Worm (Caenorhabditis elegans): ENCODE results near the gene F35C8.8.

The F35C8.8 gene

DNA sequence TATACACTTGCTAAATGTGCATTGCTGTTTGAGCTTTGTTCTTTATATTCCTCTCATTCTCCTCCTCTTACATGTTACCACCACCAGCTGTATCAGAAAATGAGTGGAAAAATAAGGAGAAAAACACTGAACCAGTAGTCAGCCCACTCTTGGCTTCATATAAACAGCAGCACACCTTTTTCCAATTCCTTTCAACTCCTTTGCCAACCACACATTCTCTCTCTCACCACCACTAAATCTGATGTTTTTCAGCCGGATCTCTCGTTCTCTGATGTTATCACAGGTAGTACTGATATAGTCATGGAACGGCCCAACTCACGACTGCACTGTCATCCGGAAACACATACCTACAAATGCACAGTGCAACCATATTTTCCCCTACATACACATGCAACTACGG, 14.1 kb upstream of the F35C8.8 start, which contains the start of gene kcnl-3:
Gene kcnl-3, plus strand, starts transcription at position 301 of the 400 bp plus-strand sequence.
- TF ChIP-seq sea-1 (GFP tag; conservative IDR thresholded peaks at IDR 0.05) (no peak), ceh-36 (tag; optimal IDR thresholded peaks at IDR 0.05) (no peak), F13C5.2 (tag; optimal IDR thresholded peaks at IDR 0.05) (no peak), hmg-4 (GFP tag; optimal IDR thresholded peaks at IDR 0.05) (no peak)

DNA sequence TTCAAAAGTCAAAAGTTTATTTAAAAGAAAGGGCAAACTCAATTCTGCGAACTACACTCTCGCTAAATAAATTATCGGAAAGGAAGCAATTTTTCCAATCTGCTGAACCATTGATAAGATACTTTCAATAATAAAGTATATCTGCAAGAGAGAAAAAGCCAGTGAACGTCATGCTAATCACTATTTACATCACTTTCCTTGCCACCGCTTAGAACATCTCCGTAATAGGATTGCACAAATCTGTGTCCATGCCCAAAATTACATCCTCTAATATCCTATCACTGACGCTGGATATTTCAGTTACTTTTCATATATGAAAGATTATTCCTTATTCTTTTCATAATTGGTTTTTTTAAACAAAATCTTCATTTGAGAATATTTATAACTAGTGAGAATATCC, 10.3 kb upstream of the F35C8.8 start:
- TF ChIP-seq pes-1 (GFP tag; IDR thresholded peaks at IDR 0.05) (no peak), ceh-36 (tag; optimal IDR thresholded peaks at IDR 0.05) (no peak), tbx-37 (GFP tag; conservative IDR thresholded peaks at IDR 0.05) (no peak), hnd-1 (tag; optimal IDR thresholded peaks at IDR 0.05) (no peak), hmg-4 (GFP tag; optimal IDR thresholded peaks at IDR 0.05) (no peak), hmbx-1 (tag; optimal IDR thresholded peaks at IDR 0.05) (no peak), F13C5.2 (tag; optimal IDR thresholded peaks at IDR 0.05) (no peak), ets-7 (tag; optimal IDR thresholded peaks at IDR 0.05) (no peak), tbx-11 (GFP tag; IDR thresholded peaks at IDR 0.05) (no peak)

DNA sequence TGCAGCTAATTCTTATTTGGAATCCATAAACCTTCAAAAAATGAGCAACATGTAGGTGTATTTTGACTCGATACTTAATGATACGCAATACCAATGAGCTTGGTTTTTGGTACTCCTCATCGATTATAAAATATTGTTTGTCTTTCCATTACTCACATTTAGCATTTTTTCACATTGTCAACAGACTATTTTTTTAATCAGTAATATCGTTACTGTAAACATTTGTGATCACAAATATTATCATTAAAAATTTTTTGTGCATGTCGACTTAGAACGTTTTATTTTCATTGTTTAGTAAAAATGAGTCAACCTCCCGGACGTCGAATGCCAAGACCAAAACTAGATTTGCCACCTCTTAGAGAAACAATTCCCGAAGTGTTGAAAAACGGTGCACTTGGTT, 4.9 kb upstream of the F35C8.8 start, which contains the start of gene sek-5:
Gene sek-5, plus strand, starts transcription at position 301 of the 400 bp plus-strand sequence.
- TF ChIP-seq pes-1 (GFP tag; IDR thresholded peaks at IDR 0.05) = no peak
- TF ChIP-seq sea-1 (GFP tag; conservative IDR thresholded peaks at IDR 0.05) = no peak
- no peak for TF ChIP-seq scrt-1 (GFP tag; IDR thresholded peaks at IDR 0.05)
- TF ChIP-seq hmg-4 (GFP tag; optimal IDR thresholded peaks at IDR 0.05) = no peak
- no peak for TF ChIP-seq ets-7 (tag; optimal IDR thresholded peaks at IDR 0.05)
- TF ChIP-seq ceh-13 (GFP tag; optimal IDR thresholded peaks at IDR 0.05) = no peak
- no peak for TF ChIP-seq tra-4 (tag; optimal IDR thresholded peaks at IDR 0.05)
- no peak for TF ChIP-seq tbx-11 (GFP tag; IDR thresholded peaks at IDR 0.05)
- no peak for TF ChIP-seq hnd-1 (tag; optimal IDR thresholded peaks at IDR 0.05)
- no peak for TF ChIP-seq tbx-37 (GFP tag; conservative IDR thresholded peaks at IDR 0.05)

DNA sequence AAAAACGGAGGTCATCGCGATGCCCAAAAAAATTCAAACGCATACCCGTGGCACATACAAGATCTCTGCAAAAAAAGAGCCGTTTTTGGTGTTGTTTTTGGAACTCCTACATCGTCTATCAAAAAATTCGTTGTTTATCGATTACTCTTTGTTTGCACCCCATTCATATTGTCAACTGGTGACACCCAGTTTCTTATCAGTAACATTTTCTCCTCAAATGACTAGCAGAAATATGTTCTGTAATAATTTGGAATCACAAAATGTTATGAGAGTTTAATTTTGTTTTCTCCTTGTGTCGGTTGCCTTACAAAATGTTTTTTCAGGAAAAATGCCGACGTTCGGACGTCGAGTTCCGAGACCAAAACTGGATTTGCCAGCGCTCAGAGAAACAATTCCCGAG, 2.3 kb upstream of the F35C8.8 start, which contains the start of gene sek-4:
Gene sek-4, plus strand, starts transcription at position 318 of the 400 bp plus-strand sequence.
- TF ChIP-seq hnd-1 (tag; optimal IDR thresholded peaks at IDR 0.05) (no peak), aly-1 (tag; optimal IDR thresholded peaks at IDR 0.05) (no peak), tra-4 (tag; optimal IDR thresholded peaks at IDR 0.05) (no peak), pes-1 (GFP tag; IDR thresholded peaks at IDR 0.05) (no peak), ceh-36 (tag; optimal IDR thresholded peaks at IDR 0.05) (no peak)

DNA sequence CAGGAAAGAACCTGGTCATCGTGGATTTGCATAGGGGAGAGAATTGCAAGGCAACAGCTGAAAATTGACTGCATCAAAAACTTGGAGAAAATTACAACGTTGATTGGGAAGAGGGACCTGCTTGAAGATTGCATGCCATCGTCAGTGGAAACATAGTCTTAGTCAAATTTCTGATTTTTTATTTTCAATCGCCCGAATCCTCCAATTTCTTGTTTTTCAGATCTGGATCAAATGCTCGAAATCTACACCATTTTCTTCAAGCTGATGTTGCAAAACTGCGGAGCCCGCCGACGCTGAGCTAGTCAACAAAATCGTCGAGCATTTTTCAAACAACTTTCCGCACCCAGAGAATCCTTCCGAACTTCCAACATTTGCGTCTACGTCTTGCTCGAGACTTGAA, 1.2 kb upstream of the F35C8.8 start:
- no peak for TF ChIP-seq ceh-13 (GFP tag; optimal IDR thresholded peaks at IDR 0.05)
- TF ChIP-seq B0310.2 (tag; optimal IDR thresholded peaks at IDR 0.05) = no peak
- no peak for TF ChIP-seq hnd-1 (tag; optimal IDR thresholded peaks at IDR 0.05)
- no peak for TF ChIP-seq tra-4 (tag; optimal IDR thresholded peaks at IDR 0.05)
- no peak for TF ChIP-seq sea-1 (GFP tag; conservative IDR thresholded peaks at IDR 0.05)
- TF ChIP-seq F13C5.2 (tag; optimal IDR thresholded peaks at IDR 0.05) = no peak
- TF ChIP-seq flt-1 (GFP tag; IDR thresholded peaks at IDR 0.05) = no peak
- TF ChIP-seq ama-1 (optimal IDR thresholded peaks at IDR 0.05) = no peak
- TF ChIP-seq tbx-11 (GFP tag; IDR thresholded peaks at IDR 0.05) = no peak
- no peak for TF ChIP-seq pes-1 (GFP tag; IDR thresholded peaks at IDR 0.05)
- TF ChIP-seq hmbx-1 (tag; optimal IDR thresholded peaks at IDR 0.05) = no peak
- TF ChIP-seq hmg-4 (GFP tag; optimal IDR thresholded peaks at IDR 0.05) = no peak
- TF ChIP-seq ets-7 (tag; optimal IDR thresholded peaks at IDR 0.05) = no peak
- TF ChIP-seq tbx-37 (GFP tag; conservative IDR thresholded peaks at IDR 0.05) = no peak
- TF ChIP-seq aly-1 (tag; optimal IDR thresholded peaks at IDR 0.05) = no peak
- TF ChIP-seq scrt-1 (GFP tag; IDR thresholded peaks at IDR 0.05) = no peak
- TF ChIP-seq ceh-36 (tag; optimal IDR thresholded peaks at IDR 0.05) = no peak

DNA sequence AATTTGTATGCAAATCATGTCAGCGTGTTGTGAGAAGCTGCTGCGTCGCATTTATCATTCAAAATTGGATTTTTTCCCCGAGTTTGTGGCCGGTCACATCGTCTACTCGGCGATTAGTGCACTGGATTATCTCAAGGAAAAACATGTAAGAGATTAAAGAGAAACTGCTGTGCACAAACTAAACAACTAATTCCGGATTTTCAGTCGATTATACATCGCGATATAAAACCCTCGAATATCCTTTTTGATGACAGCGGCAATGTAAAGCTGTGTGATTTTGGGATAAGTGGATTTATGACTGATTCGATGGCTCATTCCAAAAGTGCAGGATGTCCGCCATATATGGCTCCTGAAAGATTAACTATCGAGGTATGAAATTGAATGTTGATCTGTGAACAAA, 1.8 kb downstream of the F35C8.8 start:
- TF ChIP-seq sea-1 (GFP tag; conservative IDR thresholded peaks at IDR 0.05) (no peak), ceh-36 (tag; optimal IDR thresholded peaks at IDR 0.05) (no peak), hmg-4 (GFP tag; optimal IDR thresholded peaks at IDR 0.05) (no peak), scrt-1 (GFP tag; IDR thresholded peaks at IDR 0.05) (no peak), pes-1 (GFP tag; IDR thresholded peaks at IDR 0.05) (no peak), tbx-11 (GFP tag; IDR thresholded peaks at IDR 0.05) (no peak), F13C5.2 (tag; optimal IDR thresholded peaks at IDR 0.05) (no peak), ama-1 (optimal IDR thresholded peaks at IDR 0.05) (no peak), ets-7 (tag; optimal IDR thresholded peaks at IDR 0.05) (no peak), tbx-37 (GFP tag; conservative IDR thresholded peaks at IDR 0.05) (no peak), ceh-13 (GFP tag; optimal IDR thresholded peaks at IDR 0.05) (no peak), tra-4 (tag; optimal IDR thresholded peaks at IDR 0.05) (no peak), hmbx-1 (tag; optimal IDR thresholded peaks at IDR 0.05) (no peak), flt-1 (GFP tag; IDR thresholded peaks at IDR 0.05) (no peak), hnd-1 (tag; optimal IDR thresholded peaks at IDR 0.05) (no peak), B0310.2 (tag; optimal IDR thresholded peaks at IDR 0.05) (no peak), aly-1 (tag; optimal IDR thresholded peaks at IDR 0.05) (no peak)

DNA sequence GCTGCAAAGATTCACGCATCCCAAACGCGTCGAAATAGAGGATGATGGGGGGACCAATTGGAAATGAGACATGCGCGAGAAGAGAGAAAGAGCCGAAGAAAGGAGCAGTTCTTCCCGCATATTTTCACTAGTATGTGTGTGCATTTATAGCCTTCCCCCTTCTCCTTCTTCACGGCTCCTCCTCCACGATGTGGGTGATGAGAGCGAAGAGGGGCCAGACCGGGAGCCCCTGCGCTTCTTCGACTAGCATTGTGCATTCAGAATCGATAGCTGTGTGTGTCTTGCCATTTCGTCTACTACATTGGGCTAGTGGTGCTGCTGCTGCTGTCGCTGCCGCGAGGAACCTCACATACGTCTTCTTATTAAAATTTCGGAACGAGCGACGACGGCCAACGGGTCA, 4.2 kb downstream of the F35C8.8 start, which contains the start of gene jkk-1:
Gene jkk-1, plus strand, starts transcription at position 249 of the 400 bp plus-strand sequence.
- no peak for TF ChIP-seq tbx-37 (GFP tag; conservative IDR thresholded peaks at IDR 0.05)

DNA sequence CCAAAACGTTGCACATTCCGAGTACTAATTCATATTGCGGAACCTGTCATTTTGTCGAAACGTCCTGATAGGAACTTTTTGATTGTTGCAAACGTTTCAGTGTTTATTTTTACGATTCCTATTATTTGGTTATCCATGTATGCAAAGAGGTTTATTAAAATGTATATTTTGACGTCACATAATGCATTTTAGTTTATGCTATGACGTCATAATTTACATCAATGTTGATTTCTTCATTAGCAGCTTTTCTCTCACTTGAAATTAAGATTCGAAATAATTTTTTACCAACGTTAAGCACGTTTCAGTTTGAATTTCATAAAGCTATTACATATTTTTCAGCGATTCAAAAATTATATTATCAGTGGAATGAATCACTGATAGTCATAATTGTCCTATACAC, 5.8 kb downstream of the F35C8.8 start:
- TF ChIP-seq flt-1 (GFP tag; IDR thresholded peaks at IDR 0.05) (no peak), hnd-1 (tag; optimal IDR thresholded peaks at IDR 0.05) (no peak), sea-1 (GFP tag; conservative IDR thresholded peaks at IDR 0.05) (no peak), F13C5.2 (tag; optimal IDR thresholded peaks at IDR 0.05) (no peak), ama-1 (optimal IDR thresholded peaks at IDR 0.05) (no peak), hmg-4 (GFP tag; optimal IDR thresholded peaks at IDR 0.05) (no peak), ceh-13 (GFP tag; optimal IDR thresholded peaks at IDR 0.05) (no peak), ets-7 (tag; optimal IDR thresholded peaks at IDR 0.05) (no peak), tbx-11 (GFP tag; IDR thresholded peaks at IDR 0.05) (no peak), aly-1 (tag; optimal IDR thresholded peaks at IDR 0.05) (no peak), scrt-1 (GFP tag; IDR thresholded peaks at IDR 0.05) (no peak)

All from whole organism, early embryonic.